Worm (Caenorhabditis elegans) whole organism, L4/young adult: ENCODE data around the gene fem-1.
"Not testable (repeated sequence)": the region's sequence is repeated elsewhere in the genome, so short reads cannot be mapped to it uniquely, and the experiment has no call there.

Experiments used
- W03F9.2 ChIP-seq: fragments of 150-350 bp; optimal IDR thresholded peaks from 2 replicates; lab custom pipeline; 2014; ENCODE audit warnings: missing biosample characterization, missing genetic modification characterization
- dao-5 ChIP-seq: sonication (generic microtip); optimal IDR thresholded peaks from 2 replicates; lab custom pipeline; 2016; ENCODE audit warnings: missing genotype, missing genetic modification characterization, moderate library complexity, missing compliant biosample characterization
- him-1 ChIP-seq: sonication (generic microtip); optimal IDR thresholded peaks from 2 replicates; lab custom pipeline; 2016; ENCODE audit warnings: missing genotype, missing genetic modification reagents, missing genetic modification characterization, missing compliant biosample characterization

fem-1 gene

DNA sequence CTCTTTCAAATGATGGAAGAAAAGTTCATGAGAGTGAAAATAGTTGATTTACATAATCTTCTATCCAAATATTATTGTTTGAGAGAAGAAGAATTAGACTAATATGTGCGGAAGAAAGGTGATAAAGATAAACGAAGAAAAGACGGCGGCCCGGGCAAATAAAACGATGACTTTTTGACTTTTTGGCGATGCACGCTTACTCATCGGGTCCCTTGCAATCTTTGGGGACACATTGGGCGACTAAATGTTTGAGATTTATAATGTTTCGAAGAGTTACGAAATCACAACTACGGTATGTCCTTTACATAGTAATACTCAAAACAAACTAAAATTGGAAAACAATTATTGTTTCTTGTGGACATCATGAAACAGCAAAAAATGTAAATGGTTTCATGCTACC is 23.0 kb downstream of the fem-1 start:
- TF ChIP-seq W03F9.2 (tag; lab: Kevin White, UChicago) (no peak), him-1 (no peak), dao-5 (tag; lab: Kevin White, UChicago) (no peak)

ce11 chrIV:5507754-5508153 is 30.0 kb downstream of the fem-1 start:
- TF ChIP-seq W03F9.2 (tag; lab: Kevin White, UChicago) = no peak
- TF ChIP-seq dao-5 (tag; lab: Kevin White, UChicago) = no peak

- no peak for TF ChIP-seq W03F9.2 (tag; lab: Kevin White, UChicago)
- no peak for TF ChIP-seq him-1
- TF ChIP-seq dao-5 (tag; lab: Kevin White, UChicago) = no peak
Observed at ce11 chrIV:5506642-5507041, 31.1 kb downstream of the fem-1 start.

- TF ChIP-seq dao-5 (tag; lab: Kevin White, UChicago) (no peak), W03F9.2 (tag; lab: Kevin White, UChicago) (no peak), him-1 (no peak)
Observed at ce11 chrIV:5502610-5503009, 35.2 kb downstream of the fem-1 start.

DNA sequence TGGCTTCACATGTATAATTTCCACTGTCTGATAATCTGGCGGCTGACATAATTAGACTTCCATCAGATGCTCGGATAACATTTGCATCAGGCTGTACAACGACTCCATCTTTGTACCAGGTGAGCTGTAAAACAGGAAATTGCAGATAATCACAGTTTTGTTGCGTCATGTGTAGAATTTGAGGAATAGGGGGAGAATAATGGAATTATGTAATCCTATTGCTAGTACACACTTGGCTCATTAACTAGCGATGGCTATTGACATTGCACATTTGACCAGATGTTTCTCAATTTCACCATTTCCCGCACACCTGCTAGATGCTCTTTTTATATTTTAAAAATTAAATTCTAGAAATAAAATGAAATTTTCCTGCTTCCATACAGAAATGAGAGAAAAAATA is 36.3 kb downstream of the fem-1 start:
- TF ChIP-seq dao-5 (tag; lab: Kevin White, UChicago) (no peak), W03F9.2 (tag; lab: Kevin White, UChicago) (no peak), him-1 (no peak)

DNA sequence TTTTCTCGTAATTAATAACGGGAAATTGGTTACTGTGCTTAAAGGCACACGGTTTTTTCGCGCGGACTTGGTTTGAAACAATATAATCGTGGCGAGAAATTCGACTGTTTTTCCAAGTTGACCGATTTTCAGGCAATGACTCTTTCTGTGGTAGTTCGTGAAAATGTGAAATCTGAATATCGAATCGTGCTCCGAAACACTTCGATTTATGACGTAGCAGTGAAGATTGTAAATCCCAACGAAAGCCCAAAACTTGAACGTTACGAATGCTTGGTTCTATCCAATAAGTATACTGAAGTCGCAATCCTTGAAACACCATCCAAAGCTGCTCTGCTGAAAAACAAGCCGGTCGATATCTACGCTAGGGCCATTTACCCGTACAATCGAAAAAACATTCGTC is 43.7 kb downstream of the fem-1 start:
- TF ChIP-seq dao-5 (tag; lab: Kevin White, UChicago) (no peak), W03F9.2 (tag; lab: Kevin White, UChicago) (no peak), him-1 (no peak)

DNA sequence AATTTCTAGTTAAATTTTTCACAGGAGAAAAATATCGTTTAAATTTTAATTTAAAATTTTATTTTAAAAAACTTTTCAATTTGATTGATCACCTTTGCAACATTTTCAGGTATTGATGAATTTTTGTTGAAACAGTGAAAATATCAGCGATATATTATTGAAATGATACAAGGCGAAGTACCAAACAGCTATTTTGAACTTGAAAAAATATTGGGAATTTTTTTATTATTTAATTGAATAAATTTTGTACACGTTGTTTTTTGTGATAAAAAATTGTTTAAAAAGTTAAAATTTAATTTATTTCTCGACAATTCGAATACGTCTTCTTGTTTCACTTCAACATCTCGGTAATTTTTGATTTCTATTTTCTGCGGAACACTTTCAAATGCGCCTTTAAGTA is 44.1 kb downstream of the fem-1 start, which contains the start of gene B0273.1:
TSS of gene B0273.1 (plus strand) at position 301 of the 400 bp plus-strand sequence.
- TF ChIP-seq him-1 (no peak), W03F9.2 (tag; lab: Kevin White, UChicago) (no peak), dao-5 (tag; lab: Kevin White, UChicago) (no peak)

DNA sequence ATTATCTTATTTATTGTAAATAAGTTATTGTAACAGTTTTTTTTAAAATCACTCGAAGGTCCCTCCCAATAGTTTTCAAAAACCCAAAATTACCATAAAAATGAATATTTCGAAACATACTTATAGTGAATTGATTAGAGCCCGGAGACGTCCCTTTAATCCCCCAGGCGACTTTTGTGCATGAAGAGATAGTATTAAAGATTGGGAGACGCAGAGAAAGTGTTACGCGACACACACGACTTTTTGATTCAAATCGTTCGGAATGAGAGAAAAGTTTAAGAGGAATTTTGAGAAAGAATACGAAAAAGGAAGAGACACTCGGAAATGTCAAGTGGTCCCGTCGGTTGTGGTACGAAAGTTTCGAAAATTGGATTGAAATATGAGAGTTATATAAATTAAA is 44.6 kb downstream of the fem-1 start:
- TF ChIP-seq him-1 (no peak), dao-5 (tag; lab: Kevin White, UChicago) (no peak), W03F9.2 (tag; lab: Kevin White, UChicago) (no peak)

- TF ChIP-seq him-1 (no peak), W03F9.2 (tag; lab: Kevin White, UChicago) (no peak), dao-5 (tag; lab: Kevin White, UChicago) (no peak)
Observed at ce11 chrIV:5492196-5492595, 45.6 kb downstream of the fem-1 start.

ce11 chrIV:5491054-5491453 is 46.7 kb downstream of the fem-1 start, which contains the start of gene B0273.115:
B0273.115 (minus strand) TSS chrIV:5491154.
- not testable (repeated sequence) for TF ChIP-seq him-1; W03F9.2 (tag; lab: Kevin White, UChicago); dao-5 (tag; lab: Kevin White, UChicago)

- TF ChIP-seq W03F9.2 (tag; lab: Kevin White, UChicago); him-1; dao-5 (tag; lab: Kevin White, UChicago): not testable (repeated sequence)
Observed at ce11 chrIV:5486208-5486731, 51.5 kb downstream of the fem-1 start, which contains the start of the genes snpc-3.1 and puf-7. snpc-3.1 (minus strand) TSS chrIV:5486258. puf-7 (plus strand) TSS chrIV:5486713.
